Worm (Caenorhabditis elegans): ENCODE measurements around the gene ZC132.11.
A peak's percentile ranks its signal among the peaks of the same experiment; 100 is the strongest.

The ZC132.11 gene

DNA sequence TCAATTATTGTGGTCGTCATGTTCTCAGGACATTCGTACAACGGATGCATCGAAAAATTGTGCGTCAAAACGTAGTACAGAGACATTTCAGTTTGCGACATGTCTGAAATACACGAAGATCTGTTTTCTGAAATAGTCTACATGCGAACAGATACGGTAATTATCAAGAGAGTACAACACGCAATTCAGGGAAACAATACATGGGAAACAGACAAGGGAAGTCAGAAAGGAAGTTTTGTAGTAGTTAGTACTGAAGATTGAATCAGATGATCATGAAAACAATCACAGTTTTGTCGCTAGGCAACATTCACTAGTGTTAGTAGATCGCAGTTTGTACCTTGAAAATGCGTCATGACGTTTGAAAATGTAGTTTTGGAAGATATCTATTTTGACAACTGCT lies 48.4 kb downstream of the ZC132.11 start, which contains the start of gene srt-13:
Gene srt-13, minus strand, starts transcription at position 101 of the 400 bp plus-strand sequence.
- TF ChIP-seq madf-8 (GFP tag; conservative IDR thresholded peaks at IDR 0.05) = no peak
- TF ChIP-seq C17E4.6 (GFP tag; IDR thresholded peaks at IDR 0.05) = no peak
- TF ChIP-seq lin-40 (tag; optimal IDR thresholded peaks at IDR 0.05) = no peak
- TF ChIP-seq Y56A3A.18 (GFP tag; IDR thresholded peaks at IDR 0.05) = no peak
- no peak for TF ChIP-seq egl-18 (GFP tag; IDR thresholded peaks at IDR 0.05)

DNA sequence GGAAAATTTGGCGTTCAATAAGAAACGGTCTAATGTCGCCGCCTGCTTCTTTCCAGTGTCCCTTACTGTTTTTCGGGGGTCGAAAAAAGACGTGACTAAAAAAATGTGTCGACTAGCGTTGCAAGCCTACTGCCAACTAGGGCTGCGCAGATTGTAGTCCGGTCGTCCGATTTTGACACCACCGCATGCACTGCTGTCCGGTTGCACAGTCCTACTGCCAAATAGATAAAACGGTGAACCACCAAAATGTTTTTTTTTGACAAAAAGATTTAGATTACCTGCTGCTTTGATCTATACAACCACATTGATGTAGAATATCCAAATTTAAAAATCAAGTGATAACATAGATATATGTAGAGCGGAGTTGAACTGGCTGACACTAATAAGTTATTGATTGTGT lies 50.1 kb downstream of the ZC132.11 start:
- TF ChIP-seq tbp1 (GFP tag; optimal IDR thresholded peaks at IDR 0.05) (no peak), snpc-4 (GFP tag; optimal IDR thresholded peaks at IDR 0.05) (peak; percentile 46), snpc-4 (tag; optimal IDR thresholded peaks at IDR 0.05) (peak in 2 of 4 experiments; percentile 87 to 94), snpc-1.1 (tag; optimal IDR thresholded peaks at IDR 0.05; ENCODE audit: insufficient read depth) (peak; percentile 37), nfya-2 (GFP tag; IDR thresholded peaks at IDR 0.05) (no peak)

Data from whole organism, young adult.